Fruit fly (Drosophila melanogaster): ENCODE measurements around the gene CG7148.

- TF ChIP-seq foxo (GFP tag; optimal IDR thresholded peaks at IDR 0.05) (no peak), Dfd (GFP tag; optimal IDR thresholded peaks at IDR 0.05) (no peak), Rel (GFP tag; optimal IDR thresholded peaks at IDR 0.05) (no peak), Rel (tag; optimal IDR thresholded peaks at IDR 0.05) (no peak), jim (GFP tag; optimal IDR thresholded peaks at IDR 0.05) (no peak), tai (GFP tag; optimal IDR thresholded peaks at IDR 0.05) (no peak), usp (GFP tag; optimal IDR thresholded peaks at IDR 0.05) (no peak), Hr83 (GFP tag; optimal IDR thresholded peaks at IDR 0.05; ENCODE audit: poor library complexity, severe bottlenecking) (no peak), psq (GFP tag; optimal IDR thresholded peaks at IDR 0.05) (no peak), lola (GFP tag; optimal IDR thresholded peaks at IDR 0.05) (no peak), brk (GFP tag; optimal IDR thresholded peaks at IDR 0.05) (no peak)
These were observed 10.2 kb upstream of the CG7148 start, which contains the start of gene CG14563 for dm6 chr3L:21842286-21842685.
